Fruit fly (Drosophila melanogaster) whole organism: ENCODE results near the gene Tsp3A.

ENCODE experiments used
- CG8478 ChIP-seq: fragments of >200 bp; optimal IDR thresholded peaks from 2 replicates; lab custom pipeline; 2018; ENCODE audit warnings: inconsistent platforms
- Dll ChIP-seq: fragments of >200 bp; optimal IDR thresholded peaks from 2 replicates; lab custom pipeline; 2017
- EcR ChIP-seq, 2 experiments: fragments of >200 bp; optimal IDR thresholded peaks; 2 replicates each; lab custom pipeline; 2017; ENCODE audit warnings: missing biosample characterization in 2 of 2, missing genetic modification characterization in 2 of 2, missing genetic modification reagents in 2 of 2
- pan ChIP-seq: fragments of >200 bp; optimal IDR thresholded peaks from 2 replicates; lab custom pipeline; 2017
- psq ChIP-seq: fragments of >200 bp; optimal IDR thresholded peaks from 2 replicates; lab custom pipeline; 2017
- usp ChIP-seq: fragments of >200 bp; optimal IDR thresholded peaks from 2 replicates; lab custom pipeline; 2017; ENCODE audit warnings: missing biosample characterization, missing genetic modification characterization, mixed read lengths

Tsp3A gene

DNA sequence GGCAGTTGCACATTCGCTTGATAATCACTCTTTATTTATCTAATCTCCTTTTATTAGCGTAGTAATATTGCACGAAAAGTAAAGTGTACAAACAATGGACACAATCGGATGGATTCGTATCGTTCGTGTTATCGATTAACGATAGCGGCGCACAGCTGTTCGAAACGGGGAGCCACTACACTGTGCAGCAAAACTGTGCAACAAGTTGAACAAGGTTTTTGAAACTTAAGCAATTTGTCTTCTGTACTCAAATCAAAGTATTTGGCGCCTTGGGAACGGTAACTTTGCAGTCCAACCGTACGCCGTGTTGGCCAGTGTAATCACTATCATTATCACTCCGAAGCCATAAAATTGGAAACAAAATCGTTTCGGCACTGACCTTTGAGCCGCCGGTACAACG, at the start of gene Tsp3A, which contains the start of gene Seipin:
TSS of gene Tsp3A (minus strand) at position 88 of the 400 bp plus-strand sequence.
TSS of gene Seipin (plus strand) at position 149 of the 400 bp plus-strand sequence.
- TF ChIP-seq psq (lab: Kevin White, UChicago): no peak
- no peak for TF ChIP-seq usp (GFP tag; lab: Kevin White, UChicago)
- TF ChIP-seq Dll: no peak
- TF ChIP-seq CG8478: no peak
- TF ChIP-seq EcR (GFP tag; optimal IDR thresholded peaks at IDR 0.05; lab: Kevin White, UChicago): no peak
- TF ChIP-seq pan: no peak

DNA sequence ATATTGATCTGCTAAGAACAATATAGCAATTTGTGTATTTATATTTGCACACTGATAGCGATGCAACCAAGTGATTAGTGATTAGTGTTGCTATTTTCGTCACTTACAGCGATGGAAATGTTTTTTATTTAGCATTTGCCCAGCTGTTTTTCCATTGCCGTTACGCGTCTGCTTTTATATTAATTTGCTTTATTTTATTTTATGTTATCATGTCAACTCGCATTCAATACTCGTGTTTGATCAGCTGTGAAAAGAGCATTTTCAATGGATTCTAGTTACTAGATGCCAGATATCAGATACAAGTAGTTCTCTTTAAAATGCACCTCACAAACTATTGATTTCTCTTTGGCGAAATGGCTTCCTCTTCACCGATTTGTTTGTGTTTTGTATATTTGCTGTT, 43.9 kb upstream of the Tsp3A start:
- TF ChIP-seq CG8478: no peak

DNA sequence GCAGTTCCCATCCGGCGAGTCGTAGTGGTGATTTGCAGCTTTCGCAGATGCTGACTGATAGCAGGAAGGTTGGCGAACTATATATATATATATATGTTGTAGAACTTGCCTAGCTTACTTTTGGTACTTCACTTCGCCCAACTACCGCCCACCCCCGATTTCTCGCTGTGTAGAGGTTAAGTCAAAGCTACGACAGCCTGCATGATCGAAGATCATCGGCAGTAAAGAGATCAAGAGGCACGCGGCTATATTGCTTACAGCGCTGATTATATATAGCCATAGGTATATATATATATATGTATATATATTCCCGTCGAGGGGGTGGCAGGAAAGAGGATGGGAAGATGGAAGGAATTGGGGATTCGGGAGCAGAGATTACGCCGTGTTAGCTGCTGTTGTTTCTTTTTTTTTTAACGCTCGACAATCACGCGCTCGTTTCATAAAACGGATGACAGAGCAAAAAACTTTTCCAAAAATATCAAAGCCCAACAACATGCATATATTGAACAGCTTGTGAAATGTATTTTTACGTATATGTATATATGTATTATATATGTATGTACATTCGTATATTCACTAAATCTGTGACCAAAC, 43.1 kb upstream of the Tsp3A start:
- no peak for TF ChIP-seq CG8478
- no peak for TF ChIP-seq pan
- no peak for TF ChIP-seq EcR (GFP tag; optimal IDR thresholded peaks at IDR 0.05; lab: Kevin White, UChicago)
- TF ChIP-seq psq (lab: Kevin White, UChicago): no peak
- no peak for TF ChIP-seq usp (GFP tag; lab: Kevin White, UChicago)
- no peak for TF ChIP-seq Dll

DNA sequence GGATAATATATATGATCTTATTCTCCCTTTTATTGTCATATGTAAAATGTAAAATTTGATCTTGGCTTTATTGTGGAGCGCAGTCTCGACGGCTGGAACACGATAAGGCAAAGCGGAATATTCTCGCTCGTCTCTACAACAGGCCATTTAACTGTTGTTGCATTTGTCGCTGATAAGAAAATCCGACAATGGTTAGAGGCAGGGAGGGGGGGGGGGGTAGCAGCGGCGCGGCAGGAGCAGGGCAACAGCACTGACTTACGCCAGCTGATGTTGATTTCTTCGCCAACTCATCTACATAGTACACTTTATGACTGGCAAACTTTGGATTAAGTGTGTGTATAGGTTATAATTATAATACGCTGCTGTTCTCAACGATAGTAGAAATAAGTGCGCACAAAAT, 42.2 kb upstream of the Tsp3A start:
- TF ChIP-seq usp (GFP tag; lab: Kevin White, UChicago): no peak

DNA sequence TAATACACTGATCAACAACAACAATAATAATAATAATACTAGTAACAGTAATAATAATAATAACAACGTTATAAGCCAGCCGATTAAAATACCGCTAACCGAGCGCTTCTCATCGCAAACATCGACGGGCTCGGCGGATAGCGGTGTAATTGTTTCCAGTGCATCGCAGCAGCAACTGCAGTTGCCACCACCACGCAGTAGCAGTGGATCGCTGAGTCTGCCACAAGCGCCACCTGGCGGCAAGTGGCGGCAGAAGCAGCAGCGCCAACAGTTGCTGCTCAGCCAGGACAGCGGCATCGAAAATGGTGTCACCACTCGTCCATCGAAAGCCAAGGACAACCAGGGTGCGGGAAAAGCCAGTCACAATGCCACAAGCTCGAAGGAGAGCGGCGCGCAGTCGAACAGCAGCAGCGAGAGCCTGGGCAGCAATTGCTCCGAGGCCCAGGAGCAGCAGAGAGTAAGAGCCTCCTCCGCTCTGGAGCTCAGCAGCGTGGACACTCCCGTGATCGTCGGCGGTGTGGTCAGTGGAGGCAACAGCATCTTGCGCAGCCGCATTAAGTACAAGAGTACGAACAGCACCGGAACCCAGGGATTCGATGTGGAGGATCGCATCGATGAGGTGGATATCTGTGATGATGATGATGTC, 40.0 kb upstream of the Tsp3A start:
- TF ChIP-seq Dll: no peak
- TF ChIP-seq CG8478: no peak
- no peak for TF ChIP-seq psq (lab: Kevin White, UChicago)
- no peak for TF ChIP-seq pan
- TF ChIP-seq EcR (GFP tag; optimal IDR thresholded peaks at IDR 0.05; lab: Kevin White, UChicago): no peak
- no peak for TF ChIP-seq usp (GFP tag; lab: Kevin White, UChicago)

DNA sequence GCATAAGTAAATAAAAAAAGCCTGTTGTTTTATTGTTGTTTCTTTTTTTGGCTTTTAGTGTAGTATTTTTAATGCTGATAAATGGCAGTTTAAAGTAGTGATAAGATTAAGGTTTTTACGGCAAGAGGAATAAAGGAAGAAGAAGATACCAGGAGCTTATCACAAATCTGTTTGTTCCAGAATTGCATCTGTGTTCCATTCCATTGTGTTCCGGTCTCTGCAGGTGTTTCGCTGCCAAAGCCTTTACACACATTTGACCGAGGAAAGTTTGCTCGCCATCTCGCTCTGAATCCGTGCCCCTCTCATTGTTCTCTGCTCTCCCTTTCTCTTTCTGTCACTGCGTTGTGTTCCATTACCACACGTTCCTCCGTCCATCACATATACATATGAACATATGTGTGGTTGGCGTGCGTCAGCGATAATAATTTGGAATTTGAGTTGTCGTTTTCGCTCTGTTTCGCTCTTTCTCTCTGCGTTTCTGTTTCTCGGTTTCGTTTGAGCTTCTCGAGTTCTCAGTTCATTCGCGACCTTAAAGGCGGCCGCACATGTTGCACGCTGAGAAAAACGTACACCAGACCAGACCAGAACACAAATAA, 38.8 kb upstream of the Tsp3A start:
- TF ChIP-seq Dll (no peak), CG8478 (no peak), usp (GFP tag; lab: Kevin White, UChicago) (no peak), EcR (GFP tag; optimal IDR thresholded peaks at IDR 0.05; lab: Kevin White, UChicago) (no peak), psq (lab: Kevin White, UChicago) (no peak), pan (no peak)

DNA sequence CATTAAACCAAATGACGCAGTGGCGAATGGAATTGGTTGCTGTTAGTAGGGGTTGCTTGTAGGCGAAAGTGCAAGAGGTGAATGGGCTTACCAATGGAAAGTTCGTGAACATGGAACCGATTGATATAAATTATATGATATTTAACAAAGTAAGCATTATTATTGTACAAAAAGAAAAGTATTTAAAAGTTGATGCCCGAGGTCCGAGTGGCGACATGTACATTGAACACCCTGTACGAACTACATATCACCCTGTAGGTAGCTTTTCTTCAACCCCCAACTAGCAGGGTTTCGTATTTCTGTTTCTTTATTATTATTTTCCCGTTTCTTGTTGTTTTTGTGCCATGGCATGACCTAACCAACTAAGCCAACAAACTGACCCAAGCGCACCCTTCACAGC, 37.7 kb upstream of the Tsp3A start:
- TF ChIP-seq EcR (GFP tag; optimal IDR thresholded peaks at IDR 0.05; lab: Kevin White, UChicago): no peak
- no peak for TF ChIP-seq usp (GFP tag; lab: Kevin White, UChicago)
- no peak for TF ChIP-seq Dll
- TF ChIP-seq psq (lab: Kevin White, UChicago): no peak

DNA sequence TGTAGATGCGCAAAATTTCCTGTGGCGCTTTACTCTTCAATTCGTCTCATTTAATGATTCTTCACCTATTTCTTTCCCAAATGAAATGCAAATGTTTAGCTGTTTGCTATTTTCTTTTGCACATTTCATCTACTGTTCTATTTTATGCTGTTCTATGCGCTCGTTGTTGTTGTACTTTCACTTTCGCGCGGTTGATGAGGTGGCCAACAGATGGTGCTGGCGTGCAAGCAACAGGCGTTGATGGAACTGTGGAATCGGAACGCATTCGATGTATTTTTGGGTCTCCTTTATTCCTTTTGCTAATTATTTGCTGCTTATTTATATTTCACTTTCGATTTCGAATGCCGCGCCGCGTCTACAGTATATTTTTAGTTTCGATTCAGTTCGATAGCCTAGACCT, 36.5 kb upstream of the Tsp3A start:
- TF ChIP-seq pan: no peak
- no peak for TF ChIP-seq usp (GFP tag; lab: Kevin White, UChicago)
- no peak for TF ChIP-seq CG8478
- no peak for TF ChIP-seq psq (lab: Kevin White, UChicago)
- no peak for TF ChIP-seq EcR (GFP tag; optimal IDR thresholded peaks at IDR 0.05; lab: Kevin White, UChicago)
- no peak for TF ChIP-seq Dll

DNA sequence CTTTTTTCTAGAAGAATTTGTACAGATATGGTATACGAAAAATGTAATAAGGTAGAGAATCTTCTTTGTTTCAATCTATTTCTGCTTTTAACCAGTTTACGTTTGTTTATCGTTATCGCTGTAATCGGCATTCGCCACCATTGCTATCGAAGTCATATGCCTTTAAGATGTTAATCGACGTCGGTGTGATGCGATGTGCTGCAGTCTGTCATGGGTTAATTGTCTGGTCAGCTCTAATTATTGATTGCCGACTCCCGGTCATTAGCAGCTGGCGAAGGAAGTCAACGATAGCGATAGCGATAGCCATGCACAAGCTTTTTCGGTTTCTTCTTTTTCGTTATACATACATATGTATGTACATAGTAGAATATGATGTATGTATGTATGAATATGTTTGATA, 35.9 kb upstream of the Tsp3A start:
- TF ChIP-seq pan: no peak
- no peak for TF ChIP-seq usp (GFP tag; lab: Kevin White, UChicago)
- TF ChIP-seq EcR (GFP tag; optimal IDR thresholded peaks at IDR 0.05; lab: Kevin White, UChicago): no peak
- TF ChIP-seq CG8478: no peak
- no peak for TF ChIP-seq Dll
- no peak for TF ChIP-seq psq (lab: Kevin White, UChicago)

DNA sequence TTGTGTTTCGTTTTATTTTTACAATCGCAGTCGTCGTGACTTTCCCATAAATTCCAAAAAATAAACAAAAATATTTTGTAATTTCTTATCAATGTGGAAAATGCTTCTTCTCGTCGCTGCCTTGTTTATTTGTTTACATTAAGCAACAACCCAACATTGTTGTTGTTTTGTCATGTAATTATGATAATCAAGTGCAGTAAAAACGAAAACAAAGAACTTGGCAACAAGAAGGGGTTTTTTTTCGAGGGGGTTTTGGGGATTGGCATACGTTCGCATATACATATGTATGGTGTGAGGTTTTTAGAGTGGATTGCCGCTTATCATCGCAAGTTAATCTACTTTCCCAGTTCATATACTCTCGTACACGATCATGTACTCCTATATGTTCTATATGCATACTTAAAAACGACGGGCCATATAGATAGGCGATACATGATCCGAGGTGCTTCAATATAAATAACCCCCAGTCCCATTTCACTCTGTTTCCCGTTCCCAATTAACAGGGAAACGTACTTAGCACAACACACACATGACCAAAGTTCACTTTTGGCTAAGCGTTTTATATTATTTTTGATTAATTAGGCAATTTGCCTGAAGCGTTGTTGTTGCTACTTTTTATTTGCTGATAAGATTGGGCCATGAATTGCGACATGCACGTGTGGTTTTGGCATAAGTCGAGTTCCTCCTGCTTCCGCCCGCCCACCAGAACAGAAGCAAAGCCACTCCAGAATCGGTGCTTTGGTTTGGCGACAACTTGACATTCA, 34.2 kb upstream of the Tsp3A start:
- TF ChIP-seq pan (no peak), Dll (no peak), usp (GFP tag; lab: Kevin White, UChicago) (no peak), CG8478 (no peak), EcR (GFP tag; optimal IDR thresholded peaks at IDR 0.05; lab: Kevin White, UChicago) (no peak), psq (lab: Kevin White, UChicago) (no peak)

DNA sequence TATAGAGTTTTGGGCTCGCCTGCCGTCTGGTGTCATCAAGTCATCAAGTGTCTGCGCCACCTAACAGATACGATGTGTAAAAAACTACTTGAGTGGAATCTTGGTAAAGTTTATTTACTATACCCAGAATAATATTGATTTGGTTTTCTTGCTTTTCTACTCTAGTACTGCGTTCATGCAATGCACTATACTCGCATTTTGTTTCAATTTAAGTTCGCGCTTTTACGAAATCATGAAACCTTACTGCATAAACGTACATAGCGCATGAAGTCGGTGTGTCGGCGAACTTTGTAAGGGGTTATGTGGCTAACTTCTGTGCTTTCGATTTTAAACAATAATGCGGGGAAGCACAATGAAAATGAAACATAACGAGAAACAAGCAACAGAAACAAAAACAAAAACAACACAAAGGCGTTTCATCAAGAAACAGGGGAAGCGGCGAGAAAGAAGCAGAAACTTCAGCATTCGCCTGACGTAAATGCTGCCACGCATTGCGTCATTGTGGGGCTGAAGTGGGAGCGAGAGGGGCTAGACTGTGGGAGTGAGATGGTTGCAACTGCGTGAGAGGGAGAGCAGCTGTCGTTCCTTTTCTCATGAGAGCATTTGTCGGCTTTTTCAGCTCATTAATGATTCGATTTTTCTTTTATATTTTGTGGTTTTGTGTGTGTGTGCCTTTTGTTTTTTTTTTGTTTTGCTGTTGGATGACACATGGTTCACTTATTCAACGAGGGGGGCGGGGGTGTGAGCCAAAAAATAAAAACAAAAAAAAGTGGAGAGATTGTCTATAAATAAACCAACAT, 32.8 kb upstream of the Tsp3A start:
- TF ChIP-seq Dll (peak; percentile 7), CG8478 (no peak)

DNA sequence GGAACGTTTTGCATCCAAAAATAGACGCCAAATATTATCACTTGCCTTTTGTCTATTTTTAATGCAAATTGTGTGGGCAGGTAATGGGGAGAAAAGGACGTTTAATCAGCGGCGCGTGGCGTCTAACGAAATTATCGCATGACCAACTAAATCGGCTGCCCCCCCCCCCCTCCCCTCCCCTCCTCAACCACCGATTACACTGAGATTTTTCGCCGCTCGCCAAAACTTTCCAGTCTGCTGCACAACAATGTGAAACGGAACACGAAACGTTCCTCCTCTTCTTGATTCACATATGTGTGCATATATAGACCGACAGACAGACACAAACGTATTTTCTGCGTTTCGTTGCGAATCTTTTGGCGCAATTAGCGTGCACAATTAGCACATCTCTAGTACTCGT, 31.6 kb upstream of the Tsp3A start:
- TF ChIP-seq CG8478 (no peak), Dll (no peak), psq (lab: Kevin White, UChicago) (no peak), usp (GFP tag; lab: Kevin White, UChicago) (no peak), EcR (GFP tag; optimal IDR thresholded peaks at IDR 0.05; lab: Kevin White, UChicago) (no peak), pan (no peak)
